Worm (Caenorhabditis elegans) whole organism, L2 larva: ENCODE results near the gene gcy-14.
"Not testable (repeated sequence)": the region's sequence is repeated elsewhere in the genome, so short reads cannot be mapped to it uniquely, and the experiment has no call there.

Experiments
- R02D3.7 ChIP-seq: fragments of 150-350 bp; optimal IDR thresholded peaks from 2 replicates; lab custom pipeline; 2014; ENCODE audit warnings: missing biosample characterization, missing genetic modification characterization
- Y55F3AM.14 ChIP-seq: fragments of 200-800 bp; sonication (Bioruptor generic); optimal IDR thresholded peaks from 2 replicates; lab custom pipeline; 2018; ENCODE audit warnings: mild to moderate bottlenecking, missing genetic modification characterization, missing compliant biosample characterization
- aly-2 ChIP-seq: fragments of 150-350 bp; optimal IDR thresholded peaks from 2 replicates; lab custom pipeline; 2014; ENCODE audit warnings: missing biosample characterization, missing genetic modification characterization
- ama-1 ChIP-seq: fragments of 150-350 bp; optimal IDR thresholded peaks from 2 replicates; lab custom pipeline; 2018; ENCODE audit warnings: inconsistent platforms
- ceh-82 ChIP-seq: fragments of 150-350 bp; optimal IDR thresholded peaks from 2 replicates; lab custom pipeline; 2014; ENCODE audit warnings: missing biosample characterization, missing genetic modification characterization
- elt-3 ChIP-seq: sonication (generic microtip); optimal IDR thresholded peaks from 2 replicates; lab custom pipeline; 2017; ENCODE audit warnings: missing biosample characterization, missing genetic modification characterization
- lin-39 ChIP-seq: fragments of 150-350 bp; optimal IDR thresholded peaks from 2 replicates; lab custom pipeline; 2014; ENCODE audit warnings: missing biosample characterization, missing genetic modification reagents, missing genetic modification characterization
- mab-5 ChIP-seq: fragments of 150-350 bp; optimal IDR thresholded peaks from 2 replicates; lab custom pipeline; 2014; ENCODE audit warnings: missing biosample characterization, missing genetic modification characterization
- mdl-1 ChIP-seq, 2 experiments: fragments of 150-350 bp in 1 of 2; sonication (generic microtip) in 1 of 2; optimal IDR thresholded peaks; 2 replicates each; lab custom pipeline; 2017; ENCODE audit warnings: missing biosample characterization in 2 of 2, missing genetic modification characterization in 2 of 2
- nhr-237 ChIP-seq: fragments of 150-350 bp; optimal IDR thresholded peaks from 2 replicates; lab custom pipeline; 2014; ENCODE audit warnings: missing biosample characterization, missing genetic modification characterization
- snpc-4 ChIP-seq: fragments of 150-350 bp; optimal IDR thresholded peaks from 2 replicates; lab custom pipeline; 2014; ENCODE audit warnings: missing biosample characterization, missing genetic modification characterization
- unc-55 ChIP-seq: fragments of 150-350 bp; sonication (generic microtip); optimal IDR thresholded peaks from 3 replicates; lab custom pipeline; 2014; ENCODE audit warnings: missing biosample characterization, missing genetic modification reagents, missing genetic modification characterization

DNA sequence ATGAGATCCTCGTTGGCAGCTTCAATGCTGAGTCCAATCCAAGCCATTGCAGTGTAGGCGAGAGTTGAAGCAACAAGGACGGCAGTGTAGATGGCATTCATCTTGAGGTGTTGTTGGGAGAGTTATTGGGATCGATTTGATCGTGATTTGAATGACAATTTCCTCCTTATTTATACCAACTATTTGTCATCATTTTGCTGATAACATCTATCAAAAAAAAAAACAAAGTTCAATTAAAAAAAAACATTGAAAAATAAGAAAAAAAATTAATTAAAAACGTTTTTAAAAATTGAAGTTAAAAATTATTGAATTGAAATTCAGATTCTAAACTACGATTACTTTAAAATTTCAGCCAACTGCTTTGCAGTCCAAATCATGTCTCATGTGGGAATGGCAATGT lies 41.1 kb downstream of the gcy-14 start, which contains the start of gene nspa-8:
- not testable (repeated sequence) for TF ChIP-seq aly-2 (tag; lab: Kevin White, UChicago); R02D3.7; nhr-237 (tag; lab: Kevin White, UChicago); snpc-4; elt-3 (tag; lab: Kevin White, UChicago); mab-5 (tag; lab: Kevin White, UChicago); unc-55 (GFP tag; lab: Kevin White, UChicago); ceh-82; ama-1 (lab: Kevin White, UChicago); mdl-1 (tag; optimal IDR thresholded peaks at IDR 0.05; lab: Kevin White, UChicago); Y55F3AM.14 (GFP tag; lab: Kevin White, UChicago); lin-39 (tag; lab: Kevin White, UChicago)
